Worm (Caenorhabditis elegans) whole organism, midembryonic: Measurements from ENCODE around the gene F45E12.6.

Experiments used
- T22C8.4 ChIP-seq: fragments of 200-800 bp; sonication (Bioruptor generic); IDR thresholded peaks from 2 replicates; pipeline ENCODE4 v1.3.6; 2022; ENCODE audit warnings: missing genetic modification characterization, missing compliant biosample characterization
- med-1 ChIP-seq: sonication (generic microtip); optimal IDR thresholded peaks from 2 replicates; lab custom pipeline; 2017; ENCODE audit warnings: missing genetic modification characterization, mild to moderate bottlenecking, missing compliant biosample characterization, antibody characterized with exemption, missing genetic modification reagents; ENCODE audit not compliant: insufficient read depth
- tab-1 ChIP-seq: fragments of 200-800 bp; sonication (Bioruptor generic); IDR thresholded peaks from 2 replicates; pipeline ENCODE4 v1.3.6; 2022; ENCODE audit warnings: missing genetic modification characterization, missing compliant biosample characterization
- ztf-23 ChIP-seq: fragments of 200-800 bp; sonication (Bioruptor generic); IDR thresholded peaks from 2 replicates; pipeline ENCODE4 v1.3.6; 2022; ENCODE audit warnings: missing genetic modification reagents, missing genetic modification characterization, missing compliant biosample characterization
- ztf-29 ChIP-seq: fragments of 200-800 bp; sonication (Bioruptor generic); IDR thresholded peaks from 2 replicates; pipeline ENCODE4 v1.3.6; 2022; ENCODE audit warnings: missing genetic modification reagents, missing genetic modification characterization, missing compliant biosample characterization

- TF ChIP-seq med-1 (GFP tag; lab: Kevin White, UChicago) (no peak), tab-1 (no peak), ztf-29 (GFP tag; lab: Robert Waterston, UW) (no peak), T22C8.4 (GFP tag; lab: Robert Waterston, UW) (no peak), ztf-23 (no peak)
Measured at ce11 chrII:7337469-7337893, 23.5 kb upstream of the F45E12.6 start.
